Worm (Caenorhabditis elegans): ENCODE measurements around the gene H20J04.9.

DNA sequence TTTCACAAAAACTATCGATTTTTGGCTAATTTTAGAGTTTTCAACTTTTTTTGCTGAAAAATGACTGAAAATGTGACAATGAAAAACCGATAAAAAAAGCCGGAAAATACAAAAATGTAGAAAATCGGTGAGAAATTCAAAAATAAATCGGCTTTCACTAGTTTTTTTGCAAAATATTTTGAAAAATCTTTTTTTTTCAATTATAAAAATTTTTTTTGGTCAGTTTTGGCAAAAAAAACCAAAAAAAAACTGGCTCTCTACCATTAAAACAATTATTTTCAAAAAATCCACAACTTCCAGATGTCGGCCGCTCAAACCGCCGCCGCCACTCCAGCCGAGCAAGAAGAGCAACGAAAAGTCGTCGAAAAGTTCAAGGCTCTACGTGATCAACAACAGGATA is 24.6 kb upstream of the H20J04.9 start, which contains the start of gene pfd-2:
- TF ChIP-seq lin-13 (GFP tag; optimal IDR thresholded peaks at IDR 0.05) = no peak
- TF ChIP-seq dsc-1 (tag; optimal IDR thresholded peaks at IDR 0.05) = no peak
- no peak for TF ChIP-seq nhr-12 (tag; optimal IDR thresholded peaks at IDR 0.05)

All from whole organism, L1 larva.